Worm (Caenorhabditis elegans): ENCODE data around the gene Y39E4A.1.

DNA sequence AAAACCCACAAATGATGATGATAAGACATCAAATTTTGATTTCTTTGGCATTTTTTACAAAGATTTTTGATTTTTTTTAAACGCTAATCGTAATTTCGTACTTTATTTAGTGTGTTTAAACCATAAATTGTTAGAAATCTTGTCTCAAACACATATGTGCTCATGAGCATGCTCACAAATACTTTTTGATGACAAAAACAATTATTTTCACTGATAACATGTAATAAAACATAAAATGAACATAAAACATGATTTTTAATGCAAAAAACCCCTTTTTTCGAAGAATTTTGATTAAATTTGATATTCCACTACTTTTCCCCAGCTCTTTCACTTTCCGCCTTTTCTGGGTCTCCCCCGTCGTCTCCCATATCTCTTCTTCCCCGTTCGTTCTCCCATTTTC, 18.4 kb upstream of the Y39E4A.1 start:
- TF ChIP-seq unc-62 (GFP tag; optimal IDR thresholded peaks at IDR 0.05) (no peak), nhr-23 (tag; optimal IDR thresholded peaks at IDR 0.05) (no peak), nhr-28 (tag; optimal IDR thresholded peaks at IDR 0.05) (no peak), aly-2 (tag; optimal IDR thresholded peaks at IDR 0.05) (no peak), ama-1 (optimal IDR thresholded peaks at IDR 0.05) (no peak), egl-27 (tag; optimal IDR thresholded peaks at IDR 0.05) (no peak)

Data from whole organism, L3 larva.